Worm (Caenorhabditis elegans) whole organism, L4/young adult: Measurements from ENCODE around the gene W08F4.13.

Source experiments
- dao-5 ChIP-seq: sonication (generic microtip); optimal IDR thresholded peaks from 2 replicates; lab custom pipeline; 2016; ENCODE audit warnings: missing genotype, missing genetic modification characterization, moderate library complexity, missing compliant biosample characterization
- him-1 ChIP-seq: sonication (generic microtip); optimal IDR thresholded peaks from 2 replicates; lab custom pipeline; 2016; ENCODE audit warnings: missing genotype, missing genetic modification reagents, missing genetic modification characterization, missing compliant biosample characterization

DNA sequence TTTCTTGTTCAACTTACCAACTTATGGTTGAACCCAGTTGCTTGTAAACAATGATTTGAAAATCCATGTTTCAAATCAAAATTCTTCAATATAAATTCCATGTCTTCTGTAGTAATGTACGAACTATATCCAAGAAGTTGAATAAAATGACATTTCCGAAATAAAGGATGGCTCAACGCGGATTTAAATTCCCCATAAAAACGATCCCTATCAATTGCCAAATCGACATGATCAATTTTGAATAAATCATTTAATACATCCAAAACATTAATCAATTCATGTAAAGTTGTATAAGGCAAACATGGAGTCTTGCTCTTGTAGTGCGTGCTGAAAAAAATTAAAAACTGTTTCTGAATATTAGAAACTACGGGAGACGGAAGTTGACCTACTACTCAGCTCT lies 6.5 kb downstream of the W08F4.13 start, which contains the start of gene W08F4.10:
- TF ChIP-seq him-1 (no peak), dao-5 (tag; lab: Kevin White, UChicago) (no peak)
